Fruit fly (Drosophila melanogaster): Measurements from ENCODE around the gene mtd.

The mtd gene

dm6 chr3R:5300620-5301019, 49.6 kb downstream of the mtd start (continued):
- TF ChIP-seq Drgx (GFP tag; IDR thresholded peaks at IDR 0.05) (no peak), CG4360 (GFP tag; IDR thresholded peaks at IDR 0.05) (no peak), croc (GFP tag; conservative IDR thresholded peaks at IDR 0.05) (0 out of 3 replicates have a peak, but pooled peaks have one; percentile 13), dmrt11E (tag; optimal IDR thresholded peaks at IDR 0.05) (no peak), CG7372 (GFP tag; IDR thresholded peaks at IDR 0.05) (0 out of 2 replicates have a peak, but pooled peaks have one; percentile 12), Hand (GFP tag; optimal IDR thresholded peaks at IDR 0.05) (no peak), CG12155 (GFP tag; optimal IDR thresholded peaks at IDR 0.05) (no peak), CG6689 (GFP tag; IDR thresholded peaks at IDR 0.05) (no peak), CG16863 (GFP tag; optimal IDR thresholded peaks at IDR 0.05) (no peak), CG7963 (GFP tag; IDR thresholded peaks at IDR 0.05; ENCODE audit: partially characterized antibody) (no peak), Dek (tag; optimal IDR thresholded peaks at IDR 0.05) (no peak), CG7556 (GFP tag; optimal IDR thresholded peaks at IDR 0.05) (no peak), CG14710 (tag; optimal IDR thresholded peaks at IDR 0.05) (no peak), tna (GFP tag; IDR thresholded peaks at IDR 0.05; ENCODE audit: partially characterized antibody) (no peak), CG4730 (GFP tag; IDR thresholded peaks at IDR 0.05) (0 out of 2 replicates have a peak, but pooled peaks have one; percentile 17), CG2199 (GFP tag; IDR thresholded peaks at IDR 0.05) (peak; percentile 35; the same call in 1 of the 3 replicates), sob (GFP tag; IDR thresholded peaks at IDR 0.05) (0 out of 2 replicates have a peak, but pooled peaks have one; percentile 54), Side (GFP tag; optimal IDR thresholded peaks at IDR 0.05) (no peak), CG6254 (GFP tag; optimal IDR thresholded peaks at IDR 0.05) (peak; percentile 29), Adf1 (GFP tag; IDR thresholded peaks at IDR 0.05) (no peak), Elba2 (GFP tag; optimal IDR thresholded peaks at IDR 0.05) (no peak), CG1603 (tag; optimal IDR thresholded peaks at IDR 0.05) (peak; percentile 26), CG10462 (GFP tag; optimal IDR thresholded peaks at IDR 0.05) (no peak), CG11560 (tag; IDR thresholded peaks at IDR 0.05) (no peak), Dip3 (GFP tag; optimal IDR thresholded peaks at IDR 0.05) (no peak), ro (GFP tag; IDR thresholded peaks at IDR 0.05) (no peak), CG15479 (GFP tag; optimal IDR thresholded peaks at IDR 0.05) (no peak), lmd (GFP tag; IDR thresholded peaks at IDR 0.05) (no peak), HLHmδ (GFP tag; optimal IDR thresholded peaks at IDR 0.05) (peak; percentile 65), Mrtf (GFP tag; IDR thresholded peaks at IDR 0.05) (0 out of 3 replicates have a peak, but pooled peaks have one; percentile 41), exex (tag; optimal IDR thresholded peaks at IDR 0.05) (no peak), gcm2 (GFP tag; optimal IDR thresholded peaks at IDR 0.05) (no peak), CG18262 (tag; optimal IDR thresholded peaks at IDR 0.05) (peak; percentile 1), HmgZ (tag; optimal IDR thresholded peaks at IDR 0.05) (no peak), Mad (GFP tag; optimal IDR thresholded peaks at IDR 0.05) (peak; percentile 15), toy (GFP tag; IDR thresholded peaks at IDR 0.05) (no peak), H15 (GFP tag; IDR thresholded peaks at IDR 0.05) (0 out of 3 replicates have a peak, but pooled peaks have one; percentile 22), CG8765 (GFP tag; IDR thresholded peaks at IDR 0.05) (no peak), Hey (tag; optimal IDR thresholded peaks at IDR 0.05) (no peak), Hr3 (GFP tag; optimal IDR thresholded peaks at IDR 0.05) (peak; percentile 4), CG34376 (GFP tag; optimal IDR thresholded peaks at IDR 0.05) (peak; percentile 3), chinmo (GFP tag; IDR thresholded peaks at IDR 0.05; ENCODE audit: partially characterized antibody) (no peak), pb (GFP tag; optimal IDR thresholded peaks at IDR 0.05) (peak; percentile 0), ATbp (GFP tag; optimal IDR thresholded peaks at IDR 0.05) (peak; percentile 56), ERR (GFP tag; optimal IDR thresholded peaks at IDR 0.05) (no peak), CG30020 (tag; optimal IDR thresholded peaks at IDR 0.05) (no peak), CG2116 (GFP tag; optimal IDR thresholded peaks at IDR 0.05) (no peak), fu2 (GFP tag; optimal IDR thresholded peaks at IDR 0.05) (no peak), CG8944 (GFP tag; optimal IDR thresholded peaks at IDR 0.05) (peak; percentile 12), GATAe (GFP tag; conservative IDR thresholded peaks at IDR 0.05) (no peak), p53 (GFP tag; optimal IDR thresholded peaks at IDR 0.05) (no peak), CG2120 (GFP tag; optimal IDR thresholded peaks at IDR 0.05) (no peak)

All from whole organism, embryonic.